Worm (Caenorhabditis elegans) whole organism, early embryonic: ENCODE measurements around the gene cwc-15.

ENCODE experiments used
- ceh-36 ChIP-seq: sonication (generic microtip); optimal IDR thresholded peaks from 2 replicates; lab custom pipeline; 2016; ENCODE audit warnings: missing genetic modification characterization, inconsistent platforms, missing compliant biosample characterization
- sea-1 ChIP-seq: fragments of 200-800 bp; sonication (Bioruptor generic); conservative IDR thresholded peaks from 2 replicates; pipeline ENCODE4 v1.3.6; 2022; ENCODE audit warnings: missing genetic modification characterization, missing compliant biosample characterization
- tbx-11 ChIP-seq: fragments of 200-800 bp; sonication (Bioruptor generic); IDR thresholded peaks from 2 replicates; pipeline ENCODE4 v1.3.6; 2022; ENCODE audit warnings: missing genetic modification characterization, missing compliant biosample characterization

DNA sequence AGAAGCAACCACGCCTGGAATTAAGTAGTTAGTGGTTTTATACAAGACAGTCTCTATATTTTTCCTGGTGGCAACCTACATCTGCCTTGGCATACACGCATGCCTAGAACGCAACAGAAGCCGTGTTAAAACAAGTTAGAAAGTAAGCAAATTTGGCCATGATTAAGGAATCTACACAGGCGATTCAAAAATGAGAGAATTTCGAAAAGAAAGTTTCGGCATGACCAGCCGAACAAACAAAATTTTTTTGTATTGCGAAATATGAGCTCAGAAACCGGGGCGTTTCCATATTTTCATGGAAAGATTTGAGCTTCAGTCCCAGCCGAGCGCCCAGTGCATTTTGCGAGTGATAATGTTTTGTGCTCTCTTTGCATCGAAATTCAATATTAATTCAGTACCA, 37.0 kb downstream of the cwc-15 start, which contains the start of gene F14H3.15:
- TF ChIP-seq ceh-36 (no peak), sea-1 (GFP tag; lab: Robert Waterston, UW) (no peak), tbx-11 (GFP tag; lab: Robert Waterston, UW) (no peak)
